Fruit fly (Drosophila melanogaster) whole organism, embryonic: Measurements from ENCODE around the gene Gart.

Experiments used
- B-H1 ChIP-seq: fragments of 200-800 bp; sonication (Bioruptor generic); IDR thresholded peaks from 3 replicates; pipeline ENCODE4 v1.3.6; 2022; ENCODE audit warnings: missing biosample characterization, missing genetic modification characterization
- BtbVII ChIP-seq: fragments of 200-800 bp; sonication (Bioruptor generic); optimal IDR thresholded peaks from 3 replicates; lab custom pipeline; 2017; ENCODE audit warnings: missing biosample characterization, mild to moderate bottlenecking, missing genetic modification characterization
- CG10321 ChIP-seq: fragments of 200-800 bp; sonication (Bioruptor generic); IDR thresholded peaks from 2 replicates; pipeline ENCODE4 v1.3.6; 2022; ENCODE audit warnings: missing biosample characterization, missing genetic modification characterization
- CG10366 ChIP-seq: fragments of 200-800 bp; sonication (Bioruptor generic); IDR thresholded peaks from 2 replicates; pipeline ENCODE4 v1.3.6; 2022; ENCODE audit warnings: missing biosample characterization, missing genetic modification characterization
- CG11456 ChIP-seq: fragments of 200-800 bp; sonication (Bioruptor generic); IDR thresholded peaks from 3 replicates; pipeline ENCODE4 v1.3.6; 2022; ENCODE audit warnings: missing biosample characterization, missing genetic modification characterization
- CG1233 ChIP-seq: fragments of 200-800 bp; sonication (Bioruptor generic); optimal IDR thresholded peaks from 4 replicates; lab custom pipeline; 2018; ENCODE audit warnings: missing biosample characterization, mild to moderate bottlenecking, missing genetic modification characterization
- CG13894 ChIP-seq: fragments of 200-800 bp; sonication (Bioruptor generic); optimal IDR thresholded peaks from 3 replicates; lab custom pipeline; 2018; ENCODE audit warnings: missing biosample characterization, mild to moderate bottlenecking, missing genetic modification characterization, moderate library complexity
- CG1602 ChIP-seq: fragments of 200-800 bp; sonication (Bioruptor generic); optimal IDR thresholded peaks from 3 replicates; lab custom pipeline; 2016; ENCODE audit warnings: missing biosample characterization, missing genetic modification characterization
- CG17186 ChIP-seq: fragments of 200-800 bp; sonication (Bioruptor generic); optimal IDR thresholded peaks from 3 replicates; lab custom pipeline; 2017; ENCODE audit warnings: missing biosample characterization, missing genetic modification reagents, missing genetic modification characterization
- CG17385 ChIP-seq: fragments of 200-800 bp; sonication (Bioruptor generic); optimal IDR thresholded peaks from 3 replicates; lab custom pipeline; 2018; ENCODE audit warnings: missing biosample characterization, mild to moderate bottlenecking, missing genetic modification characterization
- CG17802 ChIP-seq: fragments of 200-800 bp; sonication (Bioruptor generic); optimal IDR thresholded peaks from 2 replicates; lab custom pipeline; 2018; ENCODE audit warnings: missing biosample characterization, mild to moderate bottlenecking, missing genetic modification characterization, moderate library complexity
- CG18476 ChIP-seq: fragments of 200-800 bp; sonication (Bioruptor generic); optimal IDR thresholded peaks from 2 replicates; lab custom pipeline; 2016; ENCODE audit warnings: missing biosample characterization, mild to moderate bottlenecking, missing genetic modification characterization
- CG18764 ChIP-seq: fragments of 200-800 bp; sonication (Bioruptor generic); optimal IDR thresholded peaks from 3 replicates; lab custom pipeline; 2016; ENCODE audit warnings: missing biosample characterization, missing genetic modification characterization
- CG2116 ChIP-seq: fragments of 200-800 bp; sonication (Bioruptor generic); optimal IDR thresholded peaks from 3 replicates; lab custom pipeline; 2018; ENCODE audit warnings: missing biosample characterization, mild to moderate bottlenecking, missing genetic modification characterization
- CG2875 ChIP-seq: fragments of 200-800 bp; sonication (Bioruptor generic); optimal IDR thresholded peaks from 2 replicates; lab custom pipeline; 2017; ENCODE audit warnings: missing biosample characterization, mild to moderate bottlenecking, missing genetic modification characterization, missing genetic modification reagents
- CG32772 ChIP-seq: fragments of 200-800 bp; sonication (Bioruptor generic); IDR thresholded peaks from 2 replicates; pipeline ENCODE4 v1.3.6; 2022; ENCODE audit warnings: missing biosample characterization, missing genetic modification characterization
- CG3995 ChIP-seq: fragments of 200-800 bp; sonication (Bioruptor generic); optimal IDR thresholded peaks from 3 replicates; lab custom pipeline; 2016; ENCODE audit warnings: missing biosample characterization, missing genetic modification characterization
- CG42726 ChIP-seq: fragments of 200-800 bp; sonication (Bioruptor generic); IDR thresholded peaks from 2 replicates; pipeline ENCODE4 v1.3.6; 2022; ENCODE audit warnings: missing biosample characterization, missing genetic modification characterization; ENCODE audit not compliant: partially characterized antibody
- CG43689 ChIP-seq: fragments of 200-800 bp; sonication (Bioruptor generic); IDR thresholded peaks from 2 replicates; pipeline ENCODE4 v1.3.6; 2022; ENCODE audit warnings: missing biosample characterization, missing genetic modification characterization
- CG4424 ChIP-seq: fragments of 200-800 bp; sonication (Bioruptor generic); optimal IDR thresholded peaks from 3 replicates; lab custom pipeline; 2016; ENCODE audit warnings: missing biosample characterization, missing genetic modification characterization
- CG4854 ChIP-seq: fragments of 200-800 bp; sonication (Bioruptor generic); optimal IDR thresholded peaks from 2 replicates; lab custom pipeline; 2016; ENCODE audit warnings: missing biosample characterization, missing genetic modification characterization, inconsistent platforms
- CG6272 ChIP-seq: fragments of 200-800 bp; sonication (Bioruptor generic); IDR thresholded peaks from 2 replicates; pipeline ENCODE4 v1.3.6; 2022; ENCODE audit warnings: missing biosample characterization, missing genetic modification characterization
- CG7839 ChIP-seq: fragments of 200-800 bp; sonication (Bioruptor generic); optimal IDR thresholded peaks from 3 replicates; lab custom pipeline; 2018; ENCODE audit warnings: missing biosample characterization, mild to moderate bottlenecking, missing genetic modification characterization, moderate library complexity
- CG7963 ChIP-seq: fragments of 200-800 bp; sonication (Bioruptor generic); IDR thresholded peaks from 3 replicates; pipeline ENCODE4 v1.3.6; 2022; ENCODE audit warnings: missing biosample characterization, missing genetic modification characterization; ENCODE audit not compliant: partially characterized antibody
- CG7987 ChIP-seq: fragments of 200-800 bp; sonication (Bioruptor generic); optimal IDR thresholded peaks from 2 replicates; lab custom pipeline; 2018; ENCODE audit warnings: missing biosample characterization, mild to moderate bottlenecking, missing genetic modification characterization, moderate library complexity
- CG8924 ChIP-seq: fragments of 200-800 bp; optimal IDR thresholded peaks from 3 replicates; lab custom pipeline; 2019; ENCODE audit warnings: missing biosample characterization, mild to moderate bottlenecking, missing genetic modification characterization, moderate library complexity
- CG9727 ChIP-seq: fragments of 200-800 bp; sonication (Bioruptor generic); optimal IDR thresholded peaks from 3 replicates; lab custom pipeline; 2017; ENCODE audit warnings: missing biosample characterization, mild to moderate bottlenecking, missing genetic modification characterization
- CG9932 ChIP-seq: fragments of 200-800 bp; sonication (Bioruptor generic); IDR thresholded peaks from 2 replicates; pipeline ENCODE4 v1.3.6; 2022; ENCODE audit warnings: missing biosample characterization, missing genetic modification characterization
- CrebB ChIP-seq: fragments of 200-800 bp; sonication (Bioruptor generic); optimal IDR thresholded peaks from 3 replicates; lab custom pipeline; 2018; ENCODE audit warnings: missing biosample characterization, mild to moderate bottlenecking, missing genetic modification characterization
- Dad ChIP-seq: fragments of 200-800 bp; sonication (Bioruptor generic); optimal IDR thresholded peaks from 3 replicates; lab custom pipeline; 2016; ENCODE audit warnings: missing biosample characterization, missing genetic modification characterization
- Dll ChIP-seq: fragments of 200-800 bp; sonication (Bioruptor generic); IDR thresholded peaks from 4 replicates; pipeline ENCODE4 v1.3.6; 2022; ENCODE audit warnings: missing biosample characterization, missing genetic modification characterization; ENCODE audit not compliant: partially characterized antibody
- HLH4C ChIP-seq: fragments of 200-800 bp; sonication (Bioruptor generic); IDR thresholded peaks from 3 replicates; pipeline ENCODE4 v1.3.6; 2022; ENCODE audit warnings: missing biosample characterization, missing genetic modification characterization; ENCODE audit not compliant: partially characterized antibody
- NC2α ChIP-seq: fragments of 200-800 bp; sonication (Bioruptor generic); optimal IDR thresholded peaks from 2 replicates; lab custom pipeline; 2016; ENCODE audit warnings: missing biosample characterization, missing genetic modification characterization
- bbx ChIP-seq: fragments of 200-800 bp; sonication (Bioruptor generic); IDR thresholded peaks from 2 replicates; pipeline ENCODE4 v1.3.6; 2022; ENCODE audit warnings: missing biosample characterization, missing genetic modification characterization; ENCODE audit not compliant: partially characterized antibody
- cato ChIP-seq: fragments of 200-800 bp; sonication (Bioruptor generic); optimal IDR thresholded peaks from 2 replicates; lab custom pipeline; 2016; ENCODE audit warnings: missing biosample characterization, missing genetic modification characterization, borderline replicate concordance
- eyg ChIP-seq: fragments of 200-800 bp; sonication (Bioruptor generic); optimal IDR thresholded peaks from 3 replicates; lab custom pipeline; 2016; ENCODE audit warnings: missing biosample characterization, missing genetic modification characterization
- fd96Cb ChIP-seq: fragments of 200-800 bp; sonication (Bioruptor generic); optimal IDR thresholded peaks from 2 replicates; lab custom pipeline; 2018; ENCODE audit warnings: missing biosample characterization, mild to moderate bottlenecking, missing genetic modification characterization, moderate library complexity
- her ChIP-seq: fragments of 200-800 bp; sonication (Bioruptor generic); optimal IDR thresholded peaks from 2 replicates; lab custom pipeline; 2016; ENCODE audit warnings: missing biosample characterization, missing genetic modification characterization
- jing ChIP-seq: fragments of 200-800 bp; sonication (Bioruptor generic); optimal IDR thresholded peaks from 2 replicates; lab custom pipeline; 2018; ENCODE audit warnings: missing biosample characterization, mild to moderate bottlenecking, missing genetic modification characterization
- jumu ChIP-seq: fragments of 200-800 bp; sonication (Bioruptor generic); optimal IDR thresholded peaks from 3 replicates; lab custom pipeline; 2016; ENCODE audit warnings: missing biosample characterization, missing genetic modification characterization
- lola ChIP-seq, 3 experiments: fragments of >200 bp in 2 of 3; fragments of 200-800 bp in 1 of 3; sonication (Bioruptor generic) in 1 of 3; optimal IDR thresholded peaks; 2 replicates each; lab custom pipeline; 2017 to 2019; ENCODE audit warnings: missing biosample characterization in 3 of 3, missing genetic modification characterization in 3 of 3, mild to moderate bottlenecking in 1 of 3, moderate library complexity in 1 of 3
- nmo ChIP-seq: fragments of 200-800 bp; sonication (Bioruptor generic); optimal IDR thresholded peaks from 2 replicates; lab custom pipeline; 2018; ENCODE audit warnings: missing biosample characterization, mild to moderate bottlenecking, missing genetic modification characterization, moderate library complexity
- org-1 ChIP-seq: fragments of 200-800 bp; sonication (Bioruptor generic); optimal IDR thresholded peaks from 2 replicates; lab custom pipeline; 2017; ENCODE audit warnings: missing biosample characterization, missing genetic modification characterization
- sc ChIP-seq, 3 experiments: fragments of >200 bp in 2 of 3; fragments of 200-800 bp in 1 of 3; sonication (Bioruptor generic) in 1 of 3; optimal IDR thresholded peaks; 2 replicates in 2 of 3; 3 replicates in 1 of 3; lab custom pipeline; 2017; ENCODE audit warnings: mild to moderate bottlenecking in 1 of 3, missing biosample characterization in 1 of 3, missing genetic modification characterization in 1 of 3, missing genetic modification reagents in 1 of 3
- scrt ChIP-seq: fragments of 200-800 bp; sonication (Bioruptor generic); optimal IDR thresholded peaks from 2 replicates; lab custom pipeline; 2018; ENCODE audit warnings: missing biosample characterization, mild to moderate bottlenecking, missing genetic modification characterization, moderate library complexity
- sens ChIP-seq: fragments of 200-800 bp; sonication (Bioruptor generic); peaks from one replicate; lab custom pipeline; 2016; ENCODE audit warnings: missing biosample characterization, missing genetic modification characterization
- sim ChIP-seq: fragments of 200-800 bp; sonication (Bioruptor generic); IDR thresholded peaks from 2 replicates; pipeline ENCODE4 v1.3.6; 2022; ENCODE audit warnings: missing biosample characterization, missing genetic modification characterization
- slbo ChIP-seq: fragments of 200-800 bp; sonication (Bioruptor generic); IDR thresholded peaks from 2 replicates; pipeline ENCODE4 v1.3.6; 2022; ENCODE audit warnings: missing biosample characterization, missing genetic modification characterization
- tgo ChIP-seq: fragments of 200-800 bp; sonication (Bioruptor generic); IDR thresholded peaks from 3 replicates; pipeline ENCODE4 v1.3.6; 2022; ENCODE audit warnings: missing biosample characterization, missing genetic modification characterization
- z ChIP-seq: fragments of 200-800 bp; sonication (Bioruptor generic); IDR thresholded peaks from 3 replicates; pipeline ENCODE4 v1.3.6; 2022; ENCODE audit warnings: missing biosample characterization, missing genetic modification characterization

The Gart gene

dm6 chr2L:7039342-7039684 is 15.6 kb upstream of the Gart start (continued):
- TF ChIP-seq CG10321 (GFP tag; lab: Robert Waterston, UW), result no peak
- TF ChIP-seq CG32772 (GFP tag; lab: Robert Waterston, UW), result peak; percentile 62
- peak; percentile 89 for TF ChIP-seq sens (GFP tag; lab: Kevin White, UChicago)
- TF ChIP-seq CG3995 (GFP tag; lab: Kevin White, UChicago), result no peak
- peak; percentile 60; the same call in 1 of the 3 replicates for TF ChIP-seq CG11456 (GFP tag; lab: Robert Waterston, UW)
- peak; percentile 69 for TF ChIP-seq CG17385 (GFP tag; lab: Kevin White, UChicago)
- TF ChIP-seq Dad (GFP tag; lab: Kevin White, UChicago), result no peak
- TF ChIP-seq CG1233 (GFP tag; lab: Kevin White, UChicago), result peak; percentile 8
- peak; percentile 39 for TF ChIP-seq CG9727 (GFP tag; lab: Kevin White, UChicago)
- TF ChIP-seq bbx (GFP tag; lab: Robert Waterston, UW), result no peak
- no peak for TF ChIP-seq CG43689
- no peak for TF ChIP-seq sc (optimal IDR thresholded peaks at IDR 0.05; lab: Kevin White, UChicago)
- TF ChIP-seq sc (GFP tag; optimal IDR thresholded peaks at IDR 0.05; lab: Kevin White, UChicago), result no peak
- peak; percentile 2 for TF ChIP-seq eyg (GFP tag; lab: Kevin White, UChicago)
- no peak for TF ChIP-seq CrebB (tag; lab: Kevin White, UChicago)
- no peak for TF ChIP-seq cato (GFP tag; lab: Kevin White, UChicago)
- TF ChIP-seq CG18764, result no peak
- TF ChIP-seq jing (GFP tag; lab: Kevin White, UChicago), result no peak
- 0 out of 2 replicates have a peak, but pooled peaks have one; percentile 23 for TF ChIP-seq sim (GFP tag; lab: Robert Waterston, UW)
- TF ChIP-seq CG17186 (GFP tag; lab: Kevin White, UChicago), result no peak
- peak; percentile 43 for TF ChIP-seq fd96Cb (tag; lab: Kevin White, UChicago)
- peak; percentile 27 for TF ChIP-seq her (GFP tag; lab: Kevin White, UChicago)
- TF ChIP-seq CG6272 (GFP tag; lab: Robert Waterston, UW), result peak; percentile 36; the same call in 1 of the 2 replicates
- TF ChIP-seq Dll (GFP tag; lab: Robert Waterston, UW), result no peak
- TF ChIP-seq scrt (GFP tag; lab: Kevin White, UChicago), result no peak
- TF ChIP-seq CG7839 (tag; lab: Kevin White, UChicago), result peak; percentile 63
- TF ChIP-seq CG2875, result peak; percentile 50
- TF ChIP-seq BtbVII (GFP tag; lab: Kevin White, UChicago), result peak; percentile 3
- TF ChIP-seq CG10366 (GFP tag; lab: Robert Waterston, UW), result peak; percentile 67
- peak; percentile 51 for TF ChIP-seq jumu
- peak; percentile 24; the same call in 1 of the 2 replicates for TF ChIP-seq CG9932
- TF ChIP-seq CG13894 (tag; lab: Kevin White, UChicago), result no peak
- peak; percentile 48; the same call in 1 of the 3 replicates for TF ChIP-seq B-H1 (GFP tag; lab: Robert Waterston, UW)
- no peak for TF ChIP-seq CG42726
- TF ChIP-seq CG4854, result peak; percentile 5
- peak; percentile 50 for TF ChIP-seq CG2116 (GFP tag; lab: Kevin White, UChicago)
- TF ChIP-seq nmo, result peak; percentile 37
- no peak for TF ChIP-seq CG18476 (GFP tag; lab: Kevin White, UChicago)
- TF ChIP-seq HLH4C (GFP tag; lab: Robert Waterston, UW), result no peak
- no peak for TF ChIP-seq NC2α
- TF ChIP-seq CG4424 (GFP tag; lab: Kevin White, UChicago), result peak; percentile 67
- TF ChIP-seq tgo (GFP tag; lab: Robert Waterston, UW), result peak; percentile 71
- TF ChIP-seq CG8924 (tag; lab: Kevin White, UChicago), result peak; percentile 44
- no peak for TF ChIP-seq CG7963 (GFP tag; lab: Robert Waterston, UW)
- peak in 1 of 3 experiments; percentile 41 for TF ChIP-seq lola (GFP tag; optimal IDR thresholded peaks at IDR 0.05; lab: Kevin White, UChicago)
- TF ChIP-seq CG7987 (GFP tag; lab: Kevin White, UChicago), result no peak
- no peak for TF ChIP-seq CG17802 (tag; lab: Kevin White, UChicago)
- TF ChIP-seq z (GFP tag; lab: Robert Waterston, UW), result no peak
- peak; percentile 47 for TF ChIP-seq org-1 (GFP tag; lab: Kevin White, UChicago)
- peak; percentile 61 for TF ChIP-seq slbo (GFP tag; lab: Robert Waterston, UW)
- TF ChIP-seq CG1602 (GFP tag; lab: Kevin White, UChicago), result peak; percentile 50
